Fruit fly (Drosophila melanogaster) ovary, adult (tissue): Measurements from ENCODE around the gene CG15643.
A peak's percentile ranks its signal among the peaks of the same experiment; 100 is the strongest.

Experiments used
- CG17801 ChIP-seq: fragments of 200-800 bp; optimal IDR thresholded peaks from 2 replicates; lab custom pipeline; 2019; ENCODE audit warnings: missing biosample characterization, mild to moderate bottlenecking, missing genetic modification characterization, moderate library complexity; ENCODE audit not compliant: partially characterized antibody

The CG15643 gene

dm6 chrX:15593477-15594229 is 21.7 kb upstream of the CG15643 start, which contains the start of gene Chsy:
Gene Chsy (minus strand): TSS chrX:15593534.
- no peak for TF ChIP-seq CG17801 (GFP tag; lab: Kevin White, UChicago)

DNA sequence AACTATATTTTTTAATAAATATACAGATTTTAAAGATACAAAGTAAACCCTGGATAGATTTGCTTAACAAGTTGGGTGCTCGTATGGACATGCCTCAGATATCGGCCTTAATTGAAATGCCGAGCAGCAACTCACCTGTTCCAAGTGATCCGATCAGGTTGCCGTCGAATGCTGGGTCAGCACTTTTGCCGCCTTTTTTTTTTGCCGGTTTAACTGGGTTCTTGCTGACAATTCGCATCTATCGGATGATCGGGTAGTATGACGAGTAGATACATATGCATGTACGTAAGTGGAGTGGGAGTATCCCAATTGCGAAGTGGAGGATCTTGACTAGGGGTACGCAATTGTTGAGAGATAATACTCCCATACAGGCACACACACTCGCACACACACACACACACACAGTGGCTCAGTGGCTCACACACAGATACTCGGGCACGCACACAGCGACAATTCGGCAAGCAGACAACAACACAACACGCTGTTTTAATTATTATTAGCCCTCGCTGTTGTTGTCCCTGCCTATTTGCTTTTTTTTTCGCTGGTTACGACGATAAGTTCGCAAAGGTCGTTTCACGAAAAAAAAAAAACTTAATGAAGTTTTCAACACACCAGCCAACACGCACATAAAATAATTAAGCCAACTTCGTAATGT is 21.0 kb upstream of the CG15643 start:
- TF ChIP-seq CG17801 (GFP tag; lab: Kevin White, UChicago) = no peak

- no peak for TF ChIP-seq CG17801 (GFP tag; lab: Kevin White, UChicago)
Observed at dm6 chrX:15591721-15592491, 20.0 kb upstream of the CG15643 start.

- no peak for TF ChIP-seq CG17801 (GFP tag; lab: Kevin White, UChicago)
Observed at dm6 chrX:15587433-15587832, 15.5 kb upstream of the CG15643 start, which contains the start of gene Alp11. Gene Alp11 (plus strand): TSS chrX:15587733.

dm6 chrX:15583842-15584441 is 12.0 kb upstream of the CG15643 start:
- TF ChIP-seq CG17801 (GFP tag; lab: Kevin White, UChicago) = no peak

dm6 chrX:15582853-15583252 is 10.9 kb upstream of the CG15643 start, which contains the start of the genes CG9215 and CG8097:
Gene CG9215 (minus strand): TSS chrX:15582874.
Gene CG8097 (plus strand): TSS chrX:15583159.
- TF ChIP-seq CG17801 (GFP tag; lab: Kevin White, UChicago) = peak; percentile 60

- TF ChIP-seq CG17801 (GFP tag; lab: Kevin White, UChicago) = peak; percentile 79
Observed at dm6 chrX:15579579-15579978, 7.6 kb upstream of the CG15643 start.

- TF ChIP-seq CG17801 (GFP tag; lab: Kevin White, UChicago) = peak; percentile 42
Observed at dm6 chrX:15578043-15578442, 6.1 kb upstream of the CG15643 start, which contains the start of the genes cerv and CG7872. Gene cerv (minus strand): TSS chrX:15578171. Gene CG7872 (plus strand): TSS chrX:15578205.

DNA sequence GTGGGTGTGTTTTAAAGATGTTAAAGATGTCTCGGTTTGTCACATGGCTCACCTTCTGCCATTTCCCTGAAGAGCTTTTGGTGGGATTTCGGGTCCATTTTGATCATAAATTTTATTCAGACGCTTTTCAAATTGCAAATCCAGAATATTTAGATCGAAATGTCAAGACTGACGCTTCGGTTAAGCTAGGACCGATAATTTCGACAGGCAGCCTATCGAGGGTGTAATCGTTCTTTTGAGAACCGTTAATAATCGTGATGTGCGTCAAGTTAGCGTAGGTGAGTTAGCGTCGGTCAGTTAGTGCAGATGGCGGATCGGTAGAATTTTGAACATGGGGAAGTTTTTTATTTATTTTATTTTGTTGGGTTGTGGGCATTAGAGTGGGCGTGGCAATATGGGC is 3.6 kb upstream of the CG15643 start, which contains the start of gene CG42299:
Gene CG42299 (minus strand): TSS at position 127 of the 400 bp plus-strand sequence.
- TF ChIP-seq CG17801 (GFP tag; lab: Kevin White, UChicago) = no peak

DNA sequence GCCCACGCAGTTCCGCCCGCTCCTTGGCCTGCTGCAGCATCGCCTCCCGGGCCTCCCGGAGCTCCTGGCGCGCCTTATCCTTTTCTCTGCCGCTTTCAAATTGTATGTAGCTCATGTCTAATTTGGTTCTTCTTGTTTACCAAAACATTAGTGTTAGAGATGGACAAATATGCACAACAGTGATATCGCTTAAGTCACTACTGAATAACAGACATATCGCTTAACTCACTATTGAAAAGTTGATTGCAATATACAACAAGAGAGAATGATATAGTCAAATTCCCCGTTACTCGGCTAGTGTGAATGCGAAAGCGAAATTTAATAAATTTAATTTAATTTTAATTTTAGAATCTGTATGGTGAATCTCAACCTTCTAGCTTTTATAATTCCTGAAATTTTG is 2.4 kb upstream of the CG15643 start, which contains the start of gene CG9213:
Gene CG9213 (minus strand): TSS at position 152 of the 400 bp plus-strand sequence.
- no peak for TF ChIP-seq CG17801 (GFP tag; lab: Kevin White, UChicago)

DNA sequence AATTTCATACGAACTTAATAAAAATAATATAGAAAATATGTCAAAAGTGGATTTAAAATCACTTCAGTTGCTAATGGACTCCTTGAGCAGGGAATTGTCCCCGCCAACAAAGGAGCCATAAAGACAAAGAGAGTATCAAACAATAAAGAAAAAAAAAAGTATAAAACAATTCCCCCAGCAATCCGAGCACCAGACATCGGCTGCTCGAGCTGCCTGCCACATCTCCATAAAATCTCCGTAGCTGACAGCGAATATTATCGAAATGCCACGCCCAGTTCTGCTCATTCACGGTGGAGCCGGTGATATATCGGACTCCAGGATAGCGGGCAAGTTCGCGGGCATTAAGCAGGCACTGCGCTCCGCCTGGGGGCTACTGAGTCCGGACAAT is 3.0 kb downstream of the CG15643 start, which contains the start of gene CG7860:
Gene CG7860 (plus strand): TSS at position 11 of the 388 bp plus-strand sequence.
- no peak for TF ChIP-seq CG17801 (GFP tag; lab: Kevin White, UChicago)

dm6 chrX:15568353-15568982 is 3.5 kb downstream of the CG15643 start:
- TF ChIP-seq CG17801 (GFP tag; lab: Kevin White, UChicago) = peak; percentile 21

- TF ChIP-seq CG17801 (GFP tag; lab: Kevin White, UChicago) = no peak
Observed at dm6 chrX:15555945-15556344, 16.0 kb downstream of the CG15643 start, which contains the start of gene CG42300. Gene CG42300 (minus strand): TSS chrX:15556045.

DNA sequence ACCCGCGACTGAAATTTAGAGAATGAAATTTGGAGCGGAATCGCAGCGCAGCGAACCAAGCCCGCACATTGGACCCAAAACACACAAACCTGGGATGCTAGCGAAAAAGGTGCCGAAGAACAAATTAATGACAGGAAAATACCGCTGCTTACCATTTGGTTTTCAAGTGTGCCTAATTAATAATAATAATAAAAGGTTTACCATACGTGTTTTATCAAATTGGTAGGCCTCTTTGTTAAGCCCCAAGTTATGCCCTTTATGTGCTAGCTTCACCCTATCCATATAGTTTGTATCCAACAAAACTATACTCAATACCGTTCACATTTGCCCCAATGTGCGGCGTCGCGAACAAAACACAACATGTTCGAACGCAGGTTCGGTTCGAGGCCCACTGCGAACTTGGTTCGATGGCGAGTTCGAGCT is 17.7 kb downstream of the CG15643 start, which contains the start of gene Ac13E:
Gene Ac13E (minus strand): TSS at position 23 of the 423 bp plus-strand sequence.
- TF ChIP-seq CG17801 (GFP tag; lab: Kevin White, UChicago) = peak; percentile 87
